Worm (Caenorhabditis elegans) whole organism, late embryonic: ENCODE measurements around the gene K03H1.12.

Source experiments
- C08G9.2 ChIP-seq: sonication (generic microtip); optimal IDR thresholded peaks from 2 replicates; lab custom pipeline; 2016; ENCODE audit warnings: mild to moderate bottlenecking, missing genetic modification characterization, moderate library complexity, missing compliant biosample characterization
- C38D4.7 ChIP-seq: fragments of 200-800 bp; sonication (Bioruptor generic); optimal IDR thresholded peaks from 2 replicates; lab custom pipeline; 2018; ENCODE audit warnings: mild to moderate bottlenecking, missing genetic modification characterization, moderate library complexity, missing compliant biosample characterization
- K09A11.1 ChIP-seq: sonication (generic microtip); optimal IDR thresholded peaks from 2 replicates; lab custom pipeline; 2017; ENCODE audit warnings: antibody characterized with exemption, mild to moderate bottlenecking, missing genetic modification characterization, missing compliant biosample characterization; ENCODE audit not compliant: insufficient read depth
- T23F11.4 ChIP-seq: fragments of 200-800 bp; sonication (Bioruptor generic); optimal IDR thresholded peaks from 2 replicates; lab custom pipeline; 2018; ENCODE audit warnings: mild to moderate bottlenecking, missing genetic modification characterization, missing compliant biosample characterization
- ahr-1 ChIP-seq: sonication (generic microtip); optimal IDR thresholded peaks from 2 replicates; lab custom pipeline; 2016; ENCODE audit warnings: missing genetic modification characterization, missing compliant biosample characterization
- ceh-18 ChIP-seq: sonication (generic microtip); optimal IDR thresholded peaks from 2 replicates; lab custom pipeline; 2016; ENCODE audit warnings: missing genetic modification characterization, missing compliant biosample characterization
- ceh-31 ChIP-seq: sonication (generic microtip); optimal IDR thresholded peaks from 2 replicates; lab custom pipeline; 2016; ENCODE audit warnings: missing genetic modification characterization, missing compliant biosample characterization
- ceh-34 ChIP-seq: sonication (generic microtip); optimal IDR thresholded peaks from 2 replicates; lab custom pipeline; 2016; ENCODE audit warnings: mild to moderate bottlenecking, missing genetic modification characterization, missing compliant biosample characterization
- ceh-45 ChIP-seq: fragments of 200-800 bp; sonication (Bioruptor generic); IDR thresholded peaks from 2 replicates; pipeline ENCODE4 v1.3.6; 2022; ENCODE audit warnings: missing genetic modification reagents, missing genetic modification characterization, missing compliant biosample characterization
- ceh-48 ChIP-seq: sonication (generic microtip); optimal IDR thresholded peaks from 2 replicates; lab custom pipeline; 2016; ENCODE audit warnings: missing genetic modification characterization, inconsistent platforms, missing compliant biosample characterization
- ceh-6 ChIP-seq: fragments of 200-800 bp; sonication (Bioruptor generic); optimal IDR thresholded peaks from 2 replicates; lab custom pipeline; 2018; ENCODE audit warnings: mild to moderate bottlenecking, missing genetic modification characterization, missing compliant biosample characterization
- ceh-9 ChIP-seq: sonication (generic microtip); optimal IDR thresholded peaks from 2 replicates; lab custom pipeline; 2016; ENCODE audit warnings: mild to moderate bottlenecking, missing genetic modification characterization, inconsistent platforms, missing compliant biosample characterization
- elt-4 ChIP-seq: sonication (generic microtip); optimal IDR thresholded peaks from 2 replicates; lab custom pipeline; 2016; ENCODE audit warnings: missing genetic modification characterization, missing compliant biosample characterization
- ets-4 ChIP-seq: sonication (generic microtip); optimal IDR thresholded peaks from 2 replicates; lab custom pipeline; 2016; ENCODE audit warnings: missing genetic modification characterization, missing compliant biosample characterization
- fax-1 ChIP-seq: sonication (generic microtip); optimal IDR thresholded peaks from 2 replicates; lab custom pipeline; 2016; ENCODE audit warnings: missing genotype, missing genetic modification characterization, missing compliant biosample characterization
- fkh-6 ChIP-seq: sonication (generic microtip); optimal IDR thresholded peaks from 2 replicates; lab custom pipeline; 2016; ENCODE audit warnings: missing genetic modification characterization, missing compliant biosample characterization
- gmeb-2 ChIP-seq: sonication (generic microtip); optimal IDR thresholded peaks from 2 replicates; lab custom pipeline; 2016; ENCODE audit warnings: missing genetic modification characterization, inconsistent platforms, missing compliant biosample characterization
- hlh-13 ChIP-seq: fragments of 200-800 bp; sonication (Bioruptor generic); optimal IDR thresholded peaks from 2 replicates; lab custom pipeline; 2018; ENCODE audit warnings: mild to moderate bottlenecking, missing genetic modification characterization, missing compliant biosample characterization
- hlh-6 ChIP-seq: sonication (generic microtip); optimal IDR thresholded peaks from 2 replicates; lab custom pipeline; 2016; ENCODE audit warnings: missing genotype, missing genetic modification characterization, missing compliant biosample characterization
- lim-6 ChIP-seq: sonication (generic microtip); optimal IDR thresholded peaks from 2 replicates; lab custom pipeline; 2016; ENCODE audit warnings: missing genetic modification characterization, missing compliant biosample characterization
- madf-2 ChIP-seq: sonication (generic microtip); optimal IDR thresholded peaks from 2 replicates; lab custom pipeline; 2017; ENCODE audit warnings: missing genetic modification characterization, missing compliant biosample characterization
- nfya-1 ChIP-seq: sonication (generic microtip); optimal IDR thresholded peaks from 2 replicates; lab custom pipeline; 2017; ENCODE audit warnings: missing genetic modification characterization, mild to moderate bottlenecking, missing compliant biosample characterization, antibody characterized with exemption, moderate library complexity
- nhr-232 ChIP-seq: sonication (generic microtip); optimal IDR thresholded peaks from 2 replicates; lab custom pipeline; 2016; ENCODE audit warnings: missing genetic modification characterization, missing compliant biosample characterization
- odd-2 ChIP-seq: sonication (generic microtip); optimal IDR thresholded peaks from 2 replicates; lab custom pipeline; 2017; ENCODE audit warnings: antibody characterized with exemption, mild to moderate bottlenecking, missing genetic modification characterization, missing compliant biosample characterization
- pat-9 ChIP-seq: fragments of 200-800 bp; sonication (Bioruptor generic); optimal IDR thresholded peaks from 2 replicates; lab custom pipeline; 2018; ENCODE audit warnings: mild to moderate bottlenecking, missing genetic modification characterization, moderate library complexity, missing compliant biosample characterization
- pha-2 ChIP-seq: sonication (generic microtip); optimal IDR thresholded peaks from 2 replicates; lab custom pipeline; 2017; ENCODE audit warnings: mild to moderate bottlenecking, missing genetic modification characterization, missing compliant biosample characterization
- pros-1 ChIP-seq: fragments of 150-350 bp; optimal IDR thresholded peaks from 2 replicates; lab custom pipeline; 2014; ENCODE audit warnings: missing biosample characterization, missing genetic modification reagents, missing genetic modification characterization
- sox-4 ChIP-seq: sonication (generic microtip); optimal IDR thresholded peaks from 2 replicates; lab custom pipeline; 2017; ENCODE audit warnings: mild to moderate bottlenecking, missing genetic modification characterization, inconsistent platforms, missing compliant biosample characterization
- syd-9 ChIP-seq: sonication (generic microtip); optimal IDR thresholded peaks from 2 replicates; lab custom pipeline; 2016; ENCODE audit warnings: mild to moderate bottlenecking, missing genetic modification characterization, moderate library complexity, missing compliant biosample characterization
- unc-3 ChIP-seq, 2 experiments: fragments of 200-800 bp in 1 of 2; sonication (Bioruptor generic) in 1 of 2; sonication (generic microtip) in 1 of 2; conservative IDR thresholded peaks in 1 of 2; optimal IDR thresholded peaks in 1 of 2; 2 replicates each; pipeline versions ENCODE4 v1.3.6 to Lab custom; 2016 to 2022; ENCODE audit warnings: missing compliant biosample characterization in 2 of 2, missing genetic modification characterization in 2 of 2, missing genetic modification reagents in 1 of 2
- unc-42 ChIP-seq: sonication (generic microtip); optimal IDR thresholded peaks from 2 replicates; lab custom pipeline; 2016; ENCODE audit warnings: missing genotype, missing genetic modification characterization, missing compliant biosample characterization
- unc-55 ChIP-seq: sonication (generic microtip); optimal IDR thresholded peaks from 2 replicates; lab custom pipeline; 2017; ENCODE audit warnings: missing biosample characterization, missing genetic modification reagents, missing genetic modification characterization
- unc-86 ChIP-seq: sonication (generic microtip); optimal IDR thresholded peaks from 2 replicates; lab custom pipeline; 2016; ENCODE audit warnings: missing genetic modification characterization, missing compliant biosample characterization

Gene K03H1.12

DNA sequence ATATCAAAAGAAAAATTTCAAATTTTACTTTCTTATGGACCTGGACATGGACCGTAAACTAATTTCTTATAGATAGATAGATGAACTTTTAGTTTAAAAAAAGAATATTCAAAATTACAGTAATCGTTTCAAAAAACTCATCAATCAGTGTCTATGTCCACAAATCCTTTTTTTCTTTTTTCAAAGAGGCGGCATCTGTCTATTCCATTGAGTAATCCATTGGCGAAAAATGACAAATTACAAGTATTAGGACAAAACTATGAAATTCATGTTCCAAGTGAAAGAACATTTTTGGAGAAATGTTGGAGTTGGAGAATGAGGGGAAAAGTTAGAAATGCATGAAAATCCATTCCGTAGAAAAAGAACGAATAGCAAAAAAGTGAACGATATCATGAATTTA, 44.1 kb downstream of the K03H1.12 start:
- TF ChIP-seq fkh-6 (tag; lab: Kevin White, UChicago) (no peak), ceh-9 (tag; lab: Kevin White, UChicago) (no peak), lim-6 (tag; lab: Kevin White, UChicago) (no peak), ceh-34 (tag; lab: Kevin White, UChicago) (no peak), ceh-45 (no peak), nfya-1 (tag; lab: Kevin White, UChicago) (no peak)

DNA sequence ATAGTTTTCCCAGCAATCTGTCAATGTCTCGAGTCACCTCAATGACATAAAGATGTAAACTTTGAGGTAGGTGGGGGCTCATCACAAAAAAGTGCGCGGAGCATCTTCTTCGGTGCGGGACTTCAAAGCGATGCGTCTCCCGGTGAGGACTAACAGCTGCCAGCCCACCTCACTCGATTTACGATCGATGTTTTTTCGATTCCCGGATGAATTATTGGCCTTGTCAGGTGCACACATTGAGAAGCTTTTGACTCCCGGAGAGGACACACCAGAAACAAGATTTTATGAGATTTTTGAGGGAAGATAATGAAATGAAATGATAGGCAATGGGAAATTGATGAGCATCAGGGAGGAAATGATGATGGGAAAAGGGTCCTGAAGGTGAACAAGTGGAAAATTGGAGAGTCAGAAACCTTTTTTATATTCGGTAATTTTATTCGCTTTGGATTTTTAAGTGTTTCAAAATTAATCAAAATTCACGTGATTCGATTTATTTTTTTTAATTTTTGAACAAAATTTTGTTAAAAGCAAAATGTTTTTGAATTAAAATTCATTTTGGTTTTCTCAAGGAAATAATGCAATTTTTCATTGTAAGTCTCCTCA, 45.5 kb downstream of the K03H1.12 start, which contains the start of gene C05B5.12:
Gene C05B5.12 (plus strand): TSS at position 553 of the 603 bp plus-strand sequence.
- TF ChIP-seq ceh-18 (tag; lab: Kevin White, UChicago) (peak; percentile 10), C38D4.7 (no peak), unc-55 (GFP tag; lab: Kevin White, UChicago) (peak; percentile 87), hlh-13 (no peak), unc-3 (GFP tag; conservative IDR thresholded peaks at IDR 0.05; lab: Robert Waterston, UW) (no peak), unc-3 (tag; optimal IDR thresholded peaks at IDR 0.05; lab: Kevin White, UChicago) (no peak)

DNA sequence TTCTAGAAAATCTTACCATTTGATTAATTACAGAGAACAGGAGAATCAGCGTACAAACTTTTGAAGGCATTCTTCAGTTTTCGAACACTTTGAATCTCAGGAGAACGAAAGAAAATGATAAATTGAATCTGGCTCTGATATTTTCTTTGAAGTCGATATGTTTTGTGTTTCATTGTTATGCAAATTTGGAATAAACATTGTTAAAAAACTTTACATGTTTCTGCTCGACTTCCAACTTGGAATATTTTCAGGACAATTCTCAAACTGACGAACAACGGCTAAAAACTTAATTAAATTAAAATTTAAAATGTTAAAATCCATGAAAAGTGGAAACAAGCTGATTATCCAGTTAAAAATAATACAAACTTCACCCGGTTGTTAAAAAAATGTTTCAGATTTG, 46.9 kb downstream of the K03H1.12 start, which contains the start of gene C05B5.1:
Gene C05B5.1 (minus strand): TSS at position 101 of the 400 bp plus-strand sequence.
- TF ChIP-seq fax-1 (tag; lab: Kevin White, UChicago) (no peak), ets-4 (no peak), nhr-232 (no peak), pha-2 (tag; lab: Kevin White, UChicago) (no peak), K09A11.1 (tag; lab: Kevin White, UChicago) (no peak), elt-4 (tag; lab: Kevin White, UChicago) (no peak), ceh-9 (tag; lab: Kevin White, UChicago) (no peak), pat-9 (tag; lab: Kevin White, UChicago) (no peak), pros-1 (no peak), ceh-48 (tag; lab: Kevin White, UChicago) (no peak), fkh-6 (tag; lab: Kevin White, UChicago) (no peak), hlh-6 (no peak)
- TF ChIP-seq, all 69 proteins: peak for 0

DNA sequence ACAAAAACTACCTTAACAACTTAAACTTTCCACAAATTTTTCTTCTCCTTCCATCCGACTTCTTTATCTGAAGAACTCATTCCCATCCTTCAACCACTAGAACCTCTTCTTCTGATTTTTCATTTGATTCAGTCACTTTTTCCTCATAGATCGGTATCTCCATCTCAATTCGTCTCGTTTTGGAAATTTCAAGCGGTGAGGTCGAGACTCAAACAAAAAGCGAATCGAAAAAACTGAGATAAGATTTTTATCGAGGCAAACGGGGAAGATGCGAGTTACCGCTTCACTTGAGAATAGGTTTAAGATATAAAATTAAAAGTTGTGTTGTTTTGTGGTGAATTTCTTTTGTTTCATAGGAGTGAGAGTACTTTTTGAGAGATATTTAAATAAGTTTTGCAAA, 49.9 kb downstream of the K03H1.12 start:
- TF ChIP-seq ceh-48 (tag; lab: Kevin White, UChicago) (no peak), odd-2 (tag; lab: Kevin White, UChicago) (no peak), pha-2 (tag; lab: Kevin White, UChicago) (no peak), madf-2 (no peak), C08G9.2 (no peak), T23F11.4 (GFP tag; lab: Kevin White, UChicago) (no peak), unc-42 (tag; lab: Kevin White, UChicago) (no peak), gmeb-2 (no peak), sox-4 (tag; lab: Kevin White, UChicago) (no peak), ceh-31 (tag; lab: Kevin White, UChicago) (no peak), syd-9 (no peak), unc-86 (tag; lab: Kevin White, UChicago) (no peak), ceh-6 (GFP tag; lab: Kevin White, UChicago) (no peak), ahr-1 (tag; lab: Kevin White, UChicago) (no peak), ceh-34 (tag; lab: Kevin White, UChicago) (no peak)
- TF ChIP-seq, all 69 proteins: peak for 0
